Worm (Caenorhabditis elegans): ENCODE results near the gene gadr-2.

- TF ChIP-seq hnd-1 (tag; optimal IDR thresholded peaks at IDR 0.05) (no peak), ceh-36 (tag; optimal IDR thresholded peaks at IDR 0.05) (no peak), flt-1 (GFP tag; IDR thresholded peaks at IDR 0.05) (no peak), sea-1 (GFP tag; conservative IDR thresholded peaks at IDR 0.05) (no peak), tbx-37 (GFP tag; conservative IDR thresholded peaks at IDR 0.05) (no peak), pes-1 (GFP tag; IDR thresholded peaks at IDR 0.05) (no peak), hmbx-1 (tag; optimal IDR thresholded peaks at IDR 0.05) (no peak), hmg-4 (GFP tag; optimal IDR thresholded peaks at IDR 0.05) (no peak), tra-4 (tag; optimal IDR thresholded peaks at IDR 0.05) (no peak), tbx-11 (GFP tag; IDR thresholded peaks at IDR 0.05) (no peak), ama-1 (optimal IDR thresholded peaks at IDR 0.05) (no peak), F13C5.2 (tag; optimal IDR thresholded peaks at IDR 0.05) (no peak), ets-7 (tag; optimal IDR thresholded peaks at IDR 0.05) (no peak)
These were observed 27.5 kb downstream of the gadr-2 start, which contains the start of gene cutl-17 for ce11 chrIV:9457400-9457799.

Data from whole organism, early embryonic.